Worm (Caenorhabditis elegans) whole organism, late embryonic: Measurements from ENCODE around the gene F32D8.12.

Experiments
- C38D4.7 ChIP-seq: fragments of 200-800 bp; sonication (Bioruptor generic); optimal IDR thresholded peaks from 2 replicates; lab custom pipeline; 2018; ENCODE audit warnings: mild to moderate bottlenecking, missing genetic modification characterization, moderate library complexity, missing compliant biosample characterization
- ama-1 ChIP-seq: fragments of 150-350 bp; optimal IDR thresholded peaks from 2 replicates; lab custom pipeline; 2014
- ceh-24 ChIP-seq: sonication (generic microtip); optimal IDR thresholded peaks from 2 replicates; lab custom pipeline; 2016; ENCODE audit warnings: mild to moderate bottlenecking, missing genetic modification characterization, missing compliant biosample characterization
- ceh-9 ChIP-seq: sonication (generic microtip); optimal IDR thresholded peaks from 2 replicates; lab custom pipeline; 2016; ENCODE audit warnings: mild to moderate bottlenecking, missing genetic modification characterization, inconsistent platforms, missing compliant biosample characterization
- fkh-10 ChIP-seq: fragments of 150-350 bp; optimal IDR thresholded peaks from 2 replicates; lab custom pipeline; 2014; ENCODE audit warnings: missing biosample characterization, missing genetic modification reagents, missing genetic modification characterization
- fkh-6 ChIP-seq: sonication (generic microtip); optimal IDR thresholded peaks from 2 replicates; lab custom pipeline; 2016; ENCODE audit warnings: missing genetic modification characterization, missing compliant biosample characterization
- hlh-6 ChIP-seq: sonication (generic microtip); optimal IDR thresholded peaks from 2 replicates; lab custom pipeline; 2016; ENCODE audit warnings: missing genotype, missing genetic modification characterization, missing compliant biosample characterization
- pha-2 ChIP-seq: sonication (generic microtip); optimal IDR thresholded peaks from 2 replicates; lab custom pipeline; 2017; ENCODE audit warnings: mild to moderate bottlenecking, missing genetic modification characterization, missing compliant biosample characterization
- pha-4 ChIP-seq: fragments of 150-350 bp; optimal IDR thresholded peaks from 2 replicates; lab custom pipeline; 2018; ENCODE audit warnings: missing biosample characterization, missing genetic modification reagents, missing genetic modification characterization
- tbx-7 ChIP-seq: sonication (generic microtip); optimal IDR thresholded peaks from 2 replicates; lab custom pipeline; 2016; ENCODE audit warnings: missing genotype, missing genetic modification characterization, missing compliant biosample characterization

- TF ChIP-seq C38D4.7, result no peak
- TF ChIP-seq ceh-9 (tag; lab: Kevin White, UChicago), result no peak
- TF ChIP-seq pha-4 (tag; lab: Kevin White, UChicago), result no peak
- no peak for TF ChIP-seq fkh-10
- TF ChIP-seq ama-1, result no peak
- TF ChIP-seq ceh-24, result no peak
- TF ChIP-seq tbx-7 (tag; lab: Kevin White, UChicago), result no peak
- no peak for TF ChIP-seq pha-2 (tag; lab: Kevin White, UChicago)
- no peak for TF ChIP-seq hlh-6
- no peak for TF ChIP-seq fkh-6
These were observed 14.3 kb downstream of the F32D8.12 start for ce11 chrV:10876512-10876911.
